Worm (Caenorhabditis elegans) whole organism, L4 larva: ENCODE measurements around the gene ech-3.

ENCODE experiments used
- arid-1 ChIP-seq: fragments of 200-800 bp; sonication (Bioruptor generic); conservative IDR thresholded peaks from 2 replicates; pipeline ENCODE4 v1.3.6; 2022; ENCODE audit warnings: missing genetic modification reagents, missing genetic modification characterization, missing compliant biosample characterization
- ces-1 ChIP-seq: fragments of 150-350 bp; sonication (generic microtip); optimal IDR thresholded peaks from 4 replicates; lab custom pipeline; 2014; ENCODE audit warnings: missing biosample characterization, missing genetic modification reagents, missing genetic modification characterization
- egl-27 ChIP-seq: sonication (generic microtip); optimal IDR thresholded peaks from 3 replicates; lab custom pipeline; 2017; ENCODE audit warnings: missing biosample characterization, missing genetic modification reagents, missing genetic modification characterization
- lin-13 ChIP-seq: fragments of 150-350 bp; optimal IDR thresholded peaks from 2 replicates; lab custom pipeline; 2014; ENCODE audit warnings: missing biosample characterization, missing genetic modification reagents, missing genetic modification characterization
- lin-39 ChIP-seq: fragments of 150-350 bp; optimal IDR thresholded peaks from 2 replicates; lab custom pipeline; 2014; ENCODE audit warnings: missing biosample characterization, missing genetic modification reagents, missing genetic modification characterization
- lsy-2 ChIP-seq, 2 experiments: fragments of 150-350 bp in 1 of 2; sonication (generic microtip) in 1 of 2; optimal IDR thresholded peaks; 2 replicates each; lab custom pipeline; 2014 to 2017; ENCODE audit warnings: missing biosample characterization in 2 of 2, missing genetic modification characterization in 2 of 2
- mes-2 ChIP-seq: sonication (generic microtip); optimal IDR thresholded peaks from 2 replicates; lab custom pipeline; 2016; ENCODE audit warnings: missing genotype, mild to moderate bottlenecking, missing genetic modification characterization, missing compliant biosample characterization; ENCODE audit not compliant: poor library complexity, severe bottlenecking
- nhr-237 ChIP-seq: sonication (generic microtip); optimal IDR thresholded peaks from 2 replicates; lab custom pipeline; 2017; ENCODE audit warnings: missing biosample characterization, missing genetic modification characterization
- nhr-77 ChIP-seq: fragments of 150-350 bp; optimal IDR thresholded peaks from 2 replicates; lab custom pipeline; 2014; ENCODE audit warnings: missing biosample characterization, missing genetic modification characterization
- saeg-2 ChIP-seq: fragments of 200-800 bp; sonication (Bioruptor generic); IDR thresholded peaks from 2 replicates; pipeline ENCODE4 v1.3.6; 2022; ENCODE audit warnings: missing genetic modification reagents, missing genetic modification characterization, missing compliant biosample characterization

- no peak for TF ChIP-seq lin-13
- no peak for TF ChIP-seq egl-27 (tag; lab: Kevin White, UChicago)
- TF ChIP-seq lin-39 (tag; lab: Kevin White, UChicago): no peak
- TF ChIP-seq arid-1: no peak
- no peak for TF ChIP-seq mes-2
- TF ChIP-seq nhr-77: no peak
- no peak for TF ChIP-seq nhr-237 (tag; lab: Kevin White, UChicago)
- no peak for TF ChIP-seq lsy-2 (tag; optimal IDR thresholded peaks at IDR 0.05; lab: Kevin White, UChicago)
- TF ChIP-seq ces-1 (GFP tag; lab: Kevin White, UChicago): no peak
- TF ChIP-seq saeg-2 (GFP tag; lab: Robert Waterston, UW): no peak
Measured at ce11 chrV:8039606-8040005, 17.6 kb downstream of the ech-3 start.
